Worm (Caenorhabditis elegans): Measurements from ENCODE around the gene flp-15.
A peak's percentile ranks its signal among the peaks of the same experiment; 100 is the strongest.

flp-15 gene

DNA sequence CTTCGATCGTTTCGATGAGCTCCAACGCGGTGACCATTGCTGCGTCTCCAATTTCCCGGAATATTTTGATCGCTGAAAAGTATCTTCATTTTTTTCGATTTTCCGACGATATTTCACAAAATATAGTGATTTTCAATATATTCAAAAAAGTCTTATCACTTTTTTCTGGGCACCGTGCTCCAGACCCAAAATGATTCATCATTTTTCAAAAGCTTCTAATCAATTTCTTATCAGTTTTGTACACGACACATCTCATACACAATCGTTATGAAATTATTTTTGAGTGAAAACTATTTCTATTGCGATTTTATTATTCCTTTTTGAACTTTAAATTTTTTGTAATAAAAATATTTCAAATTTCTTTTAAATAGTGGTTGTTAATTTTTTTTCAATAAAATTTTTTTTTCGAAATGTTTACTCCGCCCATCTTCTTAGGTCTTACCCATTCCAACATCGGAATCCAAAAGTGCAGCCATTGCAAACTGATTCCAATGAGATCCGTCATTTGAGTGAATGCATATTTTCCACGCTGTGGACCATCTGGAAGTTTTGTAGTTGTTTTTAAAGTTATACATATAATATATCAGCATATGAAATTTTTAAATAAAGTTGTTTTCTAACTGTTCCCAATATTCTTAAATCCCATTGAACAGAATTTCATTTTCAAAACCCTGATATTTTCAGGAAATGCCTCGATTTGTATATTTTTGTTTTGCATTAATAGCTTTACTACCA is 11.3 kb upstream of the flp-15 start, which contains the start of gene sid-2:
Gene sid-2 (plus strand): TSS at position 685 of the 735 bp plus-strand sequence.
- TF ChIP-seq cog-1 (tag; optimal IDR thresholded peaks at IDR 0.05) = no peak

DNA sequence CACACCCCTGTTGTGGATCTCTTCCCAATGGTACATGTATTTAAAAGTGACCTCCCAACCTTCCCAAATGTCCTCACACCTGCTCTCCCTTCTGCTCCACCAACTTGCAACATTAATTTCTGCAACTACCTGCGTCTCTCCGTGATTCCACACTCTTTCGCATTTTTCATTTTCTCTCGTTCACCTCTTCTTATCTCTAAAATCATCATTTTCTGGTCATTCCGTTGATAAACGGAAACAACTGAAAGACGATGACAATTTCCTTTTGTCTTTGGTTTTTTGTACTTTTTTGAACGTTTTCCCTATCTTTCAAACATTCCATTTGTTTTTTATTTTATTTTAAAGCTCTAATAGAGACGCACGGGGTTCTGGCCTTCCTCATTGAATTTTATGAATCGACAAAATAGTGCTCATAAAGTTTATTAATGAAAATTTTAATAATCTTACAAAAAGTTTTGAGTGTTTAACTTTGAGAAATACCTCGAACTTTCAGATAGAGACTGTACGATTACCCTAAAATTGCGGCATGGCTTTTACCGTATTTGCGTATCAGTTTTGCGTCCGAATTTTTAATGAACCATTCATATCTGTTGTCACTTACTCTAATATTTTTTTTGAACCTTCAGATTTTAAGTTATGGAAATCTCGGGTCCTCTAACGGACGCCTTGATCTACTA is 5.2 kb upstream of the flp-15 start, which contains the start of gene aqp-11:
Gene aqp-11 (plus strand): TSS at position 627 of the 677 bp plus-strand sequence.
- TF ChIP-seq cog-1 (tag; optimal IDR thresholded peaks at IDR 0.05) (no peak), flt-1 (GFP tag; IDR thresholded peaks at IDR 0.05) (no peak), tab-1 (GFP tag; IDR thresholded peaks at IDR 0.05) (no peak), ref-1 (GFP tag; conservative IDR thresholded peaks at IDR 0.05) (no peak), T22C8.4 (GFP tag; IDR thresholded peaks at IDR 0.05) (no peak), med-1 (GFP tag; optimal IDR thresholded peaks at IDR 0.05; ENCODE audit: insufficient read depth) (no peak), ztf-29 (GFP tag; IDR thresholded peaks at IDR 0.05) (no peak), klf-2 (GFP tag; conservative IDR thresholded peaks at IDR 0.05) (no peak), ztf-23 (GFP tag; IDR thresholded peaks at IDR 0.05) (no peak)

ce11 chrIII:13669519-13669918 is 1.9 kb upstream of the flp-15 start:
- no peak for TF ChIP-seq cog-1 (tag; optimal IDR thresholded peaks at IDR 0.05)
- TF ChIP-seq med-1 (GFP tag; optimal IDR thresholded peaks at IDR 0.05; ENCODE audit: insufficient read depth) = no peak
- TF ChIP-seq tab-1 (GFP tag; IDR thresholded peaks at IDR 0.05) = no peak
- no peak for TF ChIP-seq ztf-23 (GFP tag; IDR thresholded peaks at IDR 0.05)
- TF ChIP-seq klf-2 (GFP tag; conservative IDR thresholded peaks at IDR 0.05) = no peak

- no peak for TF ChIP-seq ztf-23 (GFP tag; IDR thresholded peaks at IDR 0.05)
- TF ChIP-seq flt-1 (GFP tag; IDR thresholded peaks at IDR 0.05) = no peak
- TF ChIP-seq ref-1 (GFP tag; conservative IDR thresholded peaks at IDR 0.05) = no peak
- TF ChIP-seq med-1 (GFP tag; optimal IDR thresholded peaks at IDR 0.05; ENCODE audit: insufficient read depth) = no peak
Measured at ce11 chrIII:13666406-13666805, 1.2 kb downstream of the flp-15 start.

- TF ChIP-seq med-1 (GFP tag; optimal IDR thresholded peaks at IDR 0.05; ENCODE audit: insufficient read depth) = no peak
- 0 out of 2 replicates have a peak, but pooled peaks have one; percentile 58 for TF ChIP-seq flt-1 (GFP tag; IDR thresholded peaks at IDR 0.05)
- TF ChIP-seq ztf-29 (GFP tag; IDR thresholded peaks at IDR 0.05) = no peak
- no peak for TF ChIP-seq cog-1 (tag; optimal IDR thresholded peaks at IDR 0.05)
Measured at ce11 chrIII:13660123-13660522, 7.5 kb downstream of the flp-15 start.

ce11 chrIII:13659028-13659427 is 8.6 kb downstream of the flp-15 start:
- TF ChIP-seq ztf-29 (GFP tag; IDR thresholded peaks at IDR 0.05) = no peak
- no peak for TF ChIP-seq med-1 (GFP tag; optimal IDR thresholded peaks at IDR 0.05; ENCODE audit: insufficient read depth)
- no peak for TF ChIP-seq cog-1 (tag; optimal IDR thresholded peaks at IDR 0.05)

DNA sequence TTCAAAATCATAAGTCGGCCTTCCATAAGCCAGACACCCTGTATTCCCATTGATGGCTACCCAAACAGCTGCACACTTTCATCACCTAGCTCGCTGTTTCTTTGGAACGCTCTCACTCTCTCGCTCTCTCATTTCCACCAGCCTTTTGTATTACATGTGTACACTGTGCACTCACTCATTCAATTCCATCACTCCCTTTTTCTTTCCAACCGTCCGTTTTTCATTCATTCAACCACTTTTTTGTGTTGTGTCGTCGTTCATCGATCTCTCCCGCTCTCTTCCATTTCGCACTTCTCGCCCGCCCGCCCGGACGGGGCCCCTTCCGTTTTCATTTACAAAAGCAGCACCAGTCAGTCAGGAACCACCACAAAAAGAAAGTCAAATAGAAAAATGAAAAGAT is 9.7 kb downstream of the flp-15 start:
- TF ChIP-seq cog-1 (tag; optimal IDR thresholded peaks at IDR 0.05) (no peak), ztf-29 (GFP tag; IDR thresholded peaks at IDR 0.05) (no peak), klf-2 (GFP tag; conservative IDR thresholded peaks at IDR 0.05) (no peak), ref-1 (GFP tag; conservative IDR thresholded peaks at IDR 0.05) (no peak), T22C8.4 (GFP tag; IDR thresholded peaks at IDR 0.05) (no peak), tab-1 (GFP tag; IDR thresholded peaks at IDR 0.05) (no peak), ztf-23 (GFP tag; IDR thresholded peaks at IDR 0.05) (no peak), med-1 (GFP tag; optimal IDR thresholded peaks at IDR 0.05; ENCODE audit: insufficient read depth) (no peak), flt-1 (GFP tag; IDR thresholded peaks at IDR 0.05) (no peak)

- no peak for TF ChIP-seq flt-1 (GFP tag; IDR thresholded peaks at IDR 0.05)
- TF ChIP-seq med-1 (GFP tag; optimal IDR thresholded peaks at IDR 0.05; ENCODE audit: insufficient read depth) = no peak
- no peak for TF ChIP-seq tab-1 (GFP tag; IDR thresholded peaks at IDR 0.05)
- no peak for TF ChIP-seq T22C8.4 (GFP tag; IDR thresholded peaks at IDR 0.05)
- TF ChIP-seq ztf-29 (GFP tag; IDR thresholded peaks at IDR 0.05) = no peak
- no peak for TF ChIP-seq klf-2 (GFP tag; conservative IDR thresholded peaks at IDR 0.05)
- no peak for TF ChIP-seq ref-1 (GFP tag; conservative IDR thresholded peaks at IDR 0.05)
- TF ChIP-seq cog-1 (tag; optimal IDR thresholded peaks at IDR 0.05) = no peak
- no peak for TF ChIP-seq ztf-23 (GFP tag; IDR thresholded peaks at IDR 0.05)
Measured at ce11 chrIII:13656680-13657079, 11.0 kb downstream of the flp-15 start.

ce11 chrIII:13654950-13655349 is 12.7 kb downstream of the flp-15 start:
- TF ChIP-seq klf-2 (GFP tag; conservative IDR thresholded peaks at IDR 0.05) (no peak), ztf-23 (GFP tag; IDR thresholded peaks at IDR 0.05) (no peak), T22C8.4 (GFP tag; IDR thresholded peaks at IDR 0.05) (no peak), ztf-29 (GFP tag; IDR thresholded peaks at IDR 0.05) (no peak), med-1 (GFP tag; optimal IDR thresholded peaks at IDR 0.05; ENCODE audit: insufficient read depth) (no peak), flt-1 (GFP tag; IDR thresholded peaks at IDR 0.05) (no peak), cog-1 (tag; optimal IDR thresholded peaks at IDR 0.05) (no peak), tab-1 (GFP tag; IDR thresholded peaks at IDR 0.05) (no peak), ref-1 (GFP tag; conservative IDR thresholded peaks at IDR 0.05) (no peak)

- TF ChIP-seq ref-1 (GFP tag; conservative IDR thresholded peaks at IDR 0.05) (no peak), ztf-23 (GFP tag; IDR thresholded peaks at IDR 0.05) (no peak), klf-2 (GFP tag; conservative IDR thresholded peaks at IDR 0.05) (no peak), med-1 (GFP tag; optimal IDR thresholded peaks at IDR 0.05; ENCODE audit: insufficient read depth) (no peak), cog-1 (tag; optimal IDR thresholded peaks at IDR 0.05) (no peak)
Measured at ce11 chrIII:13652708-13653107, 14.9 kb downstream of the flp-15 start.

Measured in whole organism, midembryonic.